Fruit fly (Drosophila melanogaster) whole organism, embryonic: ENCODE results near the gene CG15418.

ENCODE experiments used
- CG2120 ChIP-seq: fragments of 200-800 bp; sonication (Bioruptor generic); optimal IDR thresholded peaks from 3 replicates; lab custom pipeline; 2016; ENCODE audit warnings: missing biosample characterization, missing genetic modification characterization
- CG43689 ChIP-seq: fragments of 200-800 bp; sonication (Bioruptor generic); IDR thresholded peaks from 2 replicates; pipeline ENCODE4 v1.3.6; 2022; ENCODE audit warnings: missing biosample characterization, missing genetic modification characterization
- CG6175 ChIP-seq: fragments of 200-800 bp; sonication (Bioruptor generic); IDR thresholded peaks from 3 replicates; pipeline ENCODE4 v1.3.6; 2022; ENCODE audit warnings: missing biosample characterization, missing genetic modification characterization
- NK7.1 ChIP-seq: fragments of 200-800 bp; sonication (Bioruptor generic); optimal IDR thresholded peaks from 3 replicates; lab custom pipeline; 2016; ENCODE audit warnings: missing biosample characterization, missing genetic modification characterization
- Xrp1 ChIP-seq: fragments of 200-800 bp; sonication (Bioruptor generic); IDR thresholded peaks from 2 replicates; pipeline ENCODE4 v1.3.6; 2022; ENCODE audit warnings: missing biosample characterization, missing genetic modification characterization
- al ChIP-seq: fragments of 200-800 bp; sonication (Bioruptor generic); IDR thresholded peaks from 2 replicates; pipeline ENCODE4 v1.3.6; 2022; ENCODE audit warnings: missing biosample characterization, missing genetic modification characterization
- cad ChIP-seq: fragments of >200 bp; optimal IDR thresholded peaks from 2 replicates; lab custom pipeline; 2017; ENCODE audit warnings: missing biosample characterization, missing genetic modification characterization
- dm ChIP-seq: fragments of 200-800 bp; sonication (Bioruptor generic); optimal IDR thresholded peaks from 3 replicates; lab custom pipeline; 2016; ENCODE audit warnings: missing biosample characterization, missing genetic modification characterization
- eyg ChIP-seq: fragments of 200-800 bp; sonication (Bioruptor generic); optimal IDR thresholded peaks from 3 replicates; lab custom pipeline; 2016; ENCODE audit warnings: missing biosample characterization, missing genetic modification characterization
- inv ChIP-seq: fragments of 200-800 bp; sonication (Bioruptor generic); IDR thresholded peaks from 2 replicates; pipeline ENCODE4 v1.3.6; 2022; ENCODE audit warnings: missing biosample characterization, missing genetic modification characterization; ENCODE audit not compliant: partially characterized antibody
- onecut ChIP-seq: fragments of 200-800 bp; sonication (Bioruptor generic); IDR thresholded peaks from 2 replicates; pipeline ENCODE4 v1.3.6; 2022; ENCODE audit warnings: missing biosample characterization, missing genetic modification characterization
- pita ChIP-seq: fragments of 200-800 bp; sonication (Bioruptor generic); optimal IDR thresholded peaks from 2 replicates; lab custom pipeline; 2017; ENCODE audit warnings: missing biosample characterization, mild to moderate bottlenecking, missing genetic modification characterization
- sd ChIP-seq: fragments of 200-800 bp; sonication (Bioruptor generic); optimal IDR thresholded peaks from 3 replicates; lab custom pipeline; 2018; ENCODE audit warnings: missing biosample characterization, mild to moderate bottlenecking, missing genetic modification characterization, moderate library complexity

DNA sequence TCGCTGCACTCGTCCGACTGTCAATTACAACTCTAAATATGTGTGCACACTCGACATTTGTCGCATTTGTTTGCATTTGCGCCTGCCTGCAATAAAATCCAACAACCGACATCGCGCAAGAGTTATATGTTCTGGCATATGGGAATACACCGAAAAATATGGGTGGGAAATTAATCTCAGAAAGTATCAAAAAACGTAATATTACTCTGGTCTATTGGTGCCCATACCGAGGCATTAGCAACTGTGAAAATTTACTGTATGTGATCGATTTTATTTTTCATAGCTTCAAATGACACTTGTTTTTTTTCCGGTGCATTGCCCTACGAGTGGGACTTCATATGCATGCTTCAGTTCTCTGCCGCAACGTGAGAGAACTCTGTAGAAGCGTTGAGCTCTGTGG is 47.6 kb downstream of the CG15418 start:
- TF ChIP-seq CG6175 (GFP tag; lab: Robert Waterston, UW): 0 out of 3 replicates have a peak, but pooled peaks have one; percentile 38
- peak; percentile 42 for TF ChIP-seq dm
- TF ChIP-seq pita: no peak
- TF ChIP-seq inv (GFP tag; lab: Robert Waterston, UW): no peak
- no peak for TF ChIP-seq cad (GFP tag; lab: Kevin White, UChicago)
- peak; percentile 64 for TF ChIP-seq NK7.1 (GFP tag; lab: Kevin White, UChicago)
- no peak for TF ChIP-seq CG2120 (GFP tag; lab: Kevin White, UChicago)
- TF ChIP-seq eyg: peak; percentile 22
- no peak for TF ChIP-seq sd (tag; lab: Kevin White, UChicago)
- TF ChIP-seq Xrp1 (GFP tag; lab: Robert Waterston, UW): peak; percentile 93
- TF ChIP-seq al (GFP tag; lab: Robert Waterston, UW): no peak
- TF ChIP-seq CG43689: 0 out of 2 replicates have a peak, but pooled peaks have one; percentile 20
- peak; percentile 84 for TF ChIP-seq onecut (GFP tag; lab: Robert Waterston, UW)
